Fruit fly (Drosophila melanogaster) whole organism: ENCODE data around the gene Ilp6.

Experiments
- CG8478 ChIP-seq: fragments of >200 bp; optimal IDR thresholded peaks from 2 replicates; lab custom pipeline; 2018; ENCODE audit warnings: inconsistent platforms
- Dll ChIP-seq: fragments of >200 bp; optimal IDR thresholded peaks from 2 replicates; lab custom pipeline; 2017
- EcR ChIP-seq, 2 experiments: fragments of >200 bp; optimal IDR thresholded peaks; 2 replicates each; lab custom pipeline; 2017; ENCODE audit warnings: missing biosample characterization in 2 of 2, missing genetic modification characterization in 2 of 2, missing genetic modification reagents in 2 of 2
- pan ChIP-seq: fragments of >200 bp; optimal IDR thresholded peaks from 2 replicates; lab custom pipeline; 2017
- psq ChIP-seq: fragments of >200 bp; optimal IDR thresholded peaks from 2 replicates; lab custom pipeline; 2017
- usp ChIP-seq: fragments of >200 bp; optimal IDR thresholded peaks from 2 replicates; lab custom pipeline; 2017; ENCODE audit warnings: missing biosample characterization, missing genetic modification characterization, mixed read lengths

DNA sequence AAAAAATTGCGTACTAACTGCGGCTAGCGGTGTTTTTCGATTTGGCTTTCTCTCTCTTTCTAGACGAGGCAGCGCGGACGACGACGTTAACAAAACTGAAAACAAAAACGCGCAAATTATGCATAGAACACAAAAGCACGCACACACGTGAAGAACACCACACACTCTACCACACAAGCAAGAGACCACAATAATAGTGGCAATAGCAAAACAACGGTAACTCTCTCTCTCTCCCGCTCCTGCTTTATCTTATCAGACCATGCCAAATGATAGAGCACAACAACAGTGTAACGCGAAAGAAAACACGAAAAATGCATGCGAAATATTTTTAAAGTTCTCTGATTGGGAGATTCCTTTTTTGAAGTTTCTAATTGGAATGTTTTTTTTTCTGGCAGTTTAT lies 19.7 kb upstream of the Ilp6 start:
- no peak for TF ChIP-seq pan (lab: Kevin White, UChicago)
- no peak for TF ChIP-seq CG8478
- TF ChIP-seq psq (lab: Kevin White, UChicago), result no peak
- no peak for TF ChIP-seq usp
- no peak for TF ChIP-seq EcR (GFP tag; optimal IDR thresholded peaks at IDR 0.05; lab: Kevin White, UChicago)
- TF ChIP-seq Dll, result no peak
